Fruit fly (Drosophila melanogaster) whole organism, prepupa: Measurements from ENCODE around the gene ERp44.

ENCODE experiments used
- CG10669 ChIP-seq: fragments of 200-800 bp; sonication (Bioruptor generic); optimal IDR thresholded peaks from 3 replicates; lab custom pipeline; 2018; ENCODE audit warnings: missing biosample characterization, mild to moderate bottlenecking, missing genetic modification characterization, moderate library complexity
- CG11762 ChIP-seq: fragments of 200-800 bp; sonication (Bioruptor generic); optimal IDR thresholded peaks from 3 replicates; lab custom pipeline; 2016; ENCODE audit warnings: missing biosample characterization, missing genetic modification characterization; ENCODE audit not compliant: insufficient read depth
- CG15336 ChIP-seq: fragments of 200-800 bp; sonication (Bioruptor generic); IDR thresholded peaks from 2 replicates; pipeline ENCODE4 v1.3.6; 2022; ENCODE audit warnings: missing biosample characterization, missing genetic modification characterization
- CG1621 ChIP-seq: fragments of 200-800 bp; sonication (Bioruptor generic); optimal IDR thresholded peaks from 3 replicates; lab custom pipeline; 2018; ENCODE audit warnings: missing biosample characterization, mild to moderate bottlenecking, missing genetic modification characterization
- CG3032 ChIP-seq: fragments of 200-800 bp; optimal IDR thresholded peaks from 2 replicates; lab custom pipeline; 2019; ENCODE audit warnings: missing biosample characterization, mild to moderate bottlenecking, missing genetic modification characterization, moderate library complexity
- CG32006 ChIP-seq: fragments of 200-800 bp; sonication (Bioruptor generic); optimal IDR thresholded peaks from 3 replicates; lab custom pipeline; 2017; ENCODE audit warnings: missing biosample characterization, mild to moderate bottlenecking, missing genetic modification characterization
- CG3919 ChIP-seq: fragments of 200-800 bp; sonication (Bioruptor generic); optimal IDR thresholded peaks from 3 replicates; lab custom pipeline; 2016; ENCODE audit warnings: missing biosample characterization, missing genetic modification characterization
- CG6163 ChIP-seq: fragments of 200-800 bp; sonication (Bioruptor generic); IDR thresholded peaks from 3 replicates; pipeline ENCODE4 v1.3.6; 2022; ENCODE audit warnings: missing biosample characterization, missing genetic modification characterization
- CG6276 ChIP-seq: fragments of 200-800 bp; sonication (Bioruptor generic); optimal IDR thresholded peaks from 2 replicates; lab custom pipeline; 2017; ENCODE audit warnings: missing biosample characterization, mild to moderate bottlenecking, missing genetic modification characterization
- CG6792 ChIP-seq: fragments of 200-800 bp; sonication (Bioruptor generic); optimal IDR thresholded peaks from 3 replicates; lab custom pipeline; 2016; ENCODE audit warnings: missing biosample characterization, missing genetic modification characterization
- CG6808 ChIP-seq: fragments of 200-800 bp; sonication (Bioruptor generic); optimal IDR thresholded peaks from 3 replicates; lab custom pipeline; 2017; ENCODE audit warnings: missing biosample characterization, missing genetic modification characterization, mild to moderate bottlenecking, moderate library complexity, missing genetic modification reagents
- CG6854 ChIP-seq: fragments of 200-800 bp; sonication (Bioruptor generic); optimal IDR thresholded peaks from 2 replicates; lab custom pipeline; 2017; ENCODE audit warnings: missing biosample characterization, mild to moderate bottlenecking, missing genetic modification characterization
- CG8119 ChIP-seq: fragments of 200-800 bp; sonication (Bioruptor generic); IDR thresholded peaks from 3 replicates; pipeline ENCODE4 v1.3.6; 2022; ENCODE audit warnings: missing biosample characterization, missing genetic modification characterization
- CG8319 ChIP-seq: fragments of 200-800 bp; sonication (Bioruptor generic); optimal IDR thresholded peaks from 3 replicates; lab custom pipeline; 2016; ENCODE audit warnings: missing biosample characterization, missing genetic modification characterization
- CG9139 ChIP-seq: fragments of 200-800 bp; sonication (Bioruptor generic); optimal IDR thresholded peaks from 3 replicates; lab custom pipeline; 2017; ENCODE audit warnings: missing biosample characterization, mild to moderate bottlenecking, missing genetic modification characterization
- Eip78C ChIP-seq: fragments of 200-800 bp; sonication (Bioruptor generic); peaks from one replicate; lab custom pipeline; 2016; ENCODE audit warnings: missing biosample characterization, missing genetic modification characterization
- Eip93F ChIP-seq: fragments of 200-800 bp; sonication (Bioruptor generic); optimal IDR thresholded peaks from 2 replicates; lab custom pipeline; 2016; ENCODE audit warnings: missing biosample characterization, mild to moderate bottlenecking, missing genetic modification characterization
- Ets21C ChIP-seq: fragments of 200-800 bp; sonication (Bioruptor generic); optimal IDR thresholded peaks from 3 replicates; lab custom pipeline; 2016; ENCODE audit warnings: missing biosample characterization, missing genetic modification characterization
- Ets96B ChIP-seq: fragments of 200-800 bp; optimal IDR thresholded peaks from 2 replicates; lab custom pipeline; 2019; ENCODE audit warnings: missing biosample characterization, mild to moderate bottlenecking, missing genetic modification characterization, moderate library complexity
- Gug ChIP-seq: fragments of 200-800 bp; sonication (Bioruptor generic); IDR thresholded peaks from 2 replicates; pipeline ENCODE4 v1.3.6; 2022; ENCODE audit warnings: missing biosample characterization, missing genetic modification characterization
- Hr38 ChIP-seq: sonication (Bioruptor generic); optimal IDR thresholded peaks from 2 replicates; lab custom pipeline; 2016; ENCODE audit warnings: missing biosample characterization, missing genetic modification characterization
- Hr39 ChIP-seq: fragments of 200-800 bp; sonication (Bioruptor generic); optimal IDR thresholded peaks from 2 replicates; lab custom pipeline; 2016; ENCODE audit warnings: missing biosample characterization, missing genetic modification characterization
- OdsH ChIP-seq: fragments of 200-800 bp; sonication (Bioruptor generic); optimal IDR thresholded peaks from 3 replicates; lab custom pipeline; 2016; ENCODE audit warnings: missing biosample characterization, missing genetic modification characterization
- Sox102F ChIP-seq: fragments of 200-800 bp; sonication (Bioruptor generic); optimal IDR thresholded peaks from 2 replicates; lab custom pipeline; 2016; ENCODE audit warnings: missing biosample characterization, mild to moderate bottlenecking, missing genetic modification characterization
- Sox14 ChIP-seq: fragments of 200-800 bp; sonication (Bioruptor generic); optimal IDR thresholded peaks from 3 replicates; lab custom pipeline; 2016; ENCODE audit warnings: missing biosample characterization, missing genetic modification characterization
- Sox15 ChIP-seq: fragments of 200-800 bp; sonication (Bioruptor generic); optimal IDR thresholded peaks from 3 replicates; lab custom pipeline; 2016; ENCODE audit warnings: missing biosample characterization, missing genetic modification characterization
- achi ChIP-seq: fragments of 200-800 bp; sonication (Bioruptor generic); optimal IDR thresholded peaks from 3 replicates; lab custom pipeline; 2016; ENCODE audit warnings: missing biosample characterization, missing genetic modification characterization
- acj6 ChIP-seq: fragments of 200-800 bp; sonication (Bioruptor generic); optimal IDR thresholded peaks from 3 replicates; lab custom pipeline; 2016; ENCODE audit warnings: missing biosample characterization, missing genetic modification characterization
- cyc ChIP-seq: fragments of 200-800 bp; sonication (Bioruptor generic); optimal IDR thresholded peaks from 3 replicates; lab custom pipeline; 2016; ENCODE audit warnings: missing biosample characterization, missing genetic modification characterization
- dsx ChIP-seq: fragments of 200-800 bp; optimal IDR thresholded peaks from 3 replicates; lab custom pipeline; 2019; ENCODE audit warnings: missing biosample characterization, mild to moderate bottlenecking, missing genetic modification characterization, moderate library complexity; ENCODE audit not compliant: poor library complexity, severe bottlenecking
- eg ChIP-seq: fragments of 200-800 bp; sonication (Bioruptor generic); IDR thresholded peaks from 3 replicates; pipeline ENCODE4 v1.3.6; 2022; ENCODE audit warnings: missing biosample characterization, missing genetic modification characterization
- fd59A ChIP-seq: fragments of 200-800 bp; sonication (Bioruptor generic); optimal IDR thresholded peaks from 2 replicates; lab custom pipeline; 2017; ENCODE audit warnings: missing biosample characterization, mild to moderate bottlenecking, missing genetic modification characterization, missing genetic modification reagents
- fd85E ChIP-seq: fragments of 200-800 bp; sonication (Bioruptor generic); optimal IDR thresholded peaks from 3 replicates; lab custom pipeline; 2016; ENCODE audit warnings: missing biosample characterization, missing genetic modification characterization
- lz ChIP-seq: fragments of 200-800 bp; sonication (Bioruptor generic); optimal IDR thresholded peaks from 3 replicates; lab custom pipeline; 2016; ENCODE audit warnings: missing biosample characterization, missing genetic modification characterization
- pdm3 ChIP-seq: fragments of 200-800 bp; sonication (Bioruptor generic); optimal IDR thresholded peaks from 3 replicates; lab custom pipeline; 2016; ENCODE audit warnings: missing biosample characterization, missing genetic modification characterization
- svp ChIP-seq: fragments of 200-800 bp; sonication (Bioruptor generic); peaks from one replicate; lab custom pipeline; 2016; ENCODE audit warnings: missing biosample characterization, missing genetic modification characterization
- topi ChIP-seq: fragments of 200-800 bp; sonication (Bioruptor generic); optimal IDR thresholded peaks from 3 replicates; lab custom pipeline; 2016; ENCODE audit warnings: missing biosample characterization, missing genetic modification characterization
- vri ChIP-seq: fragments of 200-800 bp; sonication (Bioruptor generic); optimal IDR thresholded peaks from 3 replicates; lab custom pipeline; 2016; ENCODE audit warnings: missing biosample characterization, mild to moderate bottlenecking, missing genetic modification characterization

The ERp44 gene

DNA sequence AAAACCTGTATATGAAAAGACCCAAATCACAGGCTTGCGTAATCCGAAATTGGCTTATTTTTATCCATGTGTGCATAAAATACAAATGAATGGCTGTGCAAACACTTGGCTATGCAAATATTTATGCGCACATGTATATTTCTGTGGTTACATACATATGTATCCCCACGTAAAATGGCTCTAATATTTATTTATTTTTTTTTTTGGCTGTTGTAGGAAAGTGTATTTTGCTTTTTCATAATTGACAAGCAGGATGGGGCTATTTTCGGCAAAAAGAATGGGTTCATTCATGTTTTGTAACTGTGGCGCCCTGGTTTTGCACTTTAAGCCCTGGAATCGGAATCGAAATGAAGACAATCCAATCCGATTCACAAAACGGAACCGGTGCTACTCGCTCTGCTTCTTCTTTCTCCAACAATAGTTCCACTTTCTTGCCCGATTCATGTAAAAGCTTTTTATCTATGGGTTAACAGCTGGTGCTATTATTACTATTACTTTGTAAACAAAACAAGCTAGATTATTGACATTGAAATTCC is 37.7 kb upstream of the ERp44 start (continued):
- TF ChIP-seq CG15336 (peak; percentile 86), cyc (GFP tag; lab: Kevin White, UChicago) (peak; percentile 71), CG6808 (peak; percentile 39), Hr39 (GFP tag; lab: Kevin White, UChicago) (peak; percentile 76), Hr38 (GFP tag; lab: Kevin White, UChicago) (no peak), Eip78C (GFP tag; lab: Kevin White, UChicago) (peak; percentile 91), CG3032 (tag; lab: Kevin White, UChicago) (peak; percentile 47), CG11762 (GFP tag; lab: Kevin White, UChicago) (peak; percentile 80), CG9139 (GFP tag; lab: Kevin White, UChicago) (no peak), topi (peak; percentile 75), Sox14 (GFP tag; lab: Kevin White, UChicago) (peak; percentile 79), acj6 (GFP tag; lab: Kevin White, UChicago) (peak; percentile 82)

dm6 chrX:16334251-16334860 is 36.8 kb upstream of the ERp44 start:
- TF ChIP-seq svp (GFP tag; lab: Kevin White, UChicago) = peak; percentile 51
- no peak for TF ChIP-seq CG32006 (GFP tag; lab: Kevin White, UChicago)
- no peak for TF ChIP-seq CG1621 (tag; lab: Kevin White, UChicago)

dm6 chrX:16333434-16334141 is 36.1 kb upstream of the ERp44 start, which contains the start of the genes CG9921 and Dsp1:
Gene CG9921, minus strand, starts transcription at chrX:16333600.
Gene Dsp1, plus strand, starts transcription at chrX:16333612.
- peak; percentile 13 for TF ChIP-seq CG6854 (GFP tag; lab: Kevin White, UChicago)
- peak; percentile 53 for TF ChIP-seq Eip78C (GFP tag; lab: Kevin White, UChicago)
- peak; percentile 2 for TF ChIP-seq CG3919
- TF ChIP-seq Ets96B (tag; lab: Kevin White, UChicago) = no peak
- peak; percentile 30 for TF ChIP-seq vri (GFP tag; lab: Kevin White, UChicago)
- peak; percentile 10 for TF ChIP-seq CG32006 (GFP tag; lab: Kevin White, UChicago)
- TF ChIP-seq fd85E = no peak
- no peak for TF ChIP-seq OdsH
- peak; percentile 17 for TF ChIP-seq Sox102F (GFP tag; lab: Kevin White, UChicago)
- TF ChIP-seq eg (GFP tag; lab: Robert Waterston, UW) = peak; percentile 47; the same call in 2 of the 3 replicates
- TF ChIP-seq acj6 (GFP tag; lab: Kevin White, UChicago) = no peak
- TF ChIP-seq lz (GFP tag; lab: Kevin White, UChicago) = no peak
- peak; percentile 51; the same call in 2 of the 3 replicates for TF ChIP-seq CG6163 (GFP tag; lab: Robert Waterston, UW)
- peak; percentile 1 for TF ChIP-seq achi (GFP tag; lab: Kevin White, UChicago)
- no peak for TF ChIP-seq topi
- TF ChIP-seq dsx (GFP tag; lab: Kevin White, UChicago) = peak; percentile 40
- no peak for TF ChIP-seq Gug
- TF ChIP-seq Hr39 (GFP tag; lab: Kevin White, UChicago) = no peak
- TF ChIP-seq Eip93F (GFP tag; lab: Kevin White, UChicago) = peak; percentile 10
- TF ChIP-seq, all 60 proteins: peak for 11

dm6 chrX:16332615-16333288 is 35.2 kb upstream of the ERp44 start:
- TF ChIP-seq CG8319 (GFP tag; lab: Kevin White, UChicago) = peak; percentile 90
- TF ChIP-seq CG9139 (GFP tag; lab: Kevin White, UChicago) = peak; percentile 95
- TF ChIP-seq CG6276 (GFP tag; lab: Kevin White, UChicago) = peak; percentile 98
- peak; percentile 97 for TF ChIP-seq CG6808
- TF ChIP-seq CG6854 (GFP tag; lab: Kevin White, UChicago) = peak; percentile 94
- TF ChIP-seq CG15336 = peak; percentile 97
- no peak for TF ChIP-seq Hr38 (GFP tag; lab: Kevin White, UChicago)
- peak; percentile 92 for TF ChIP-seq Ets21C (GFP tag; lab: Kevin White, UChicago)
- peak; percentile 97 for TF ChIP-seq CG8119
- peak; percentile 94 for TF ChIP-seq acj6 (GFP tag; lab: Kevin White, UChicago)
- peak; percentile 97 for TF ChIP-seq pdm3 (GFP tag; lab: Kevin White, UChicago)
- TF ChIP-seq CG32006 (GFP tag; lab: Kevin White, UChicago) = peak; percentile 98
- TF ChIP-seq fd85E = peak; percentile 81
- peak; percentile 98 for TF ChIP-seq Sox14 (GFP tag; lab: Kevin White, UChicago)
- TF ChIP-seq Gug = peak; percentile 92
- TF ChIP-seq CG10669 (GFP tag; lab: Kevin White, UChicago) = peak; percentile 98
- peak; percentile 95 for TF ChIP-seq Ets96B (tag; lab: Kevin White, UChicago)
- peak; percentile 95 for TF ChIP-seq CG1621 (tag; lab: Kevin White, UChicago)
- TF ChIP-seq OdsH = peak; percentile 95
- TF ChIP-seq CG11762 (GFP tag; lab: Kevin White, UChicago) = peak; percentile 90
- peak; percentile 96 for TF ChIP-seq Hr39 (GFP tag; lab: Kevin White, UChicago)
- TF ChIP-seq CG6792 (GFP tag; lab: Kevin White, UChicago) = peak; percentile 94
- peak; percentile 92 for TF ChIP-seq Sox15
- peak; percentile 91 for TF ChIP-seq vri (GFP tag; lab: Kevin White, UChicago)
- peak; percentile 97 for TF ChIP-seq fd59A (GFP tag; lab: Kevin White, UChicago)
- peak; percentile 88 for TF ChIP-seq Eip93F (GFP tag; lab: Kevin White, UChicago)
